Fruit fly (Drosophila melanogaster) whole organism, embryonic: Measurements from ENCODE around the gene CG33523.

Source experiments
- Ada2b ChIP-seq: fragments of 200-800 bp; sonication (Bioruptor generic); IDR thresholded peaks from 2 replicates; pipeline ENCODE4 v1.3.6; 2022; ENCODE audit warnings: missing biosample characterization, missing genetic modification characterization
- Atf6 ChIP-seq: fragments of 200-800 bp; sonication (Bioruptor generic); IDR thresholded peaks from 2 replicates; pipeline ENCODE4 v1.3.6; 2022; ENCODE audit warnings: missing biosample characterization, missing genetic modification characterization
- CG10543 ChIP-seq: fragments of 200-800 bp; sonication (Bioruptor generic); optimal IDR thresholded peaks from 3 replicates; lab custom pipeline; 2017; ENCODE audit warnings: missing biosample characterization, mild to moderate bottlenecking, missing genetic modification characterization, moderate library complexity
- CG11696 ChIP-seq: fragments of 200-800 bp; sonication (Bioruptor generic); IDR thresholded peaks from 2 replicates; pipeline ENCODE4 v1.3.6; 2022; ENCODE audit warnings: missing biosample characterization, missing genetic modification characterization
- CG12769 ChIP-seq: fragments of 200-800 bp; sonication (Bioruptor generic); optimal IDR thresholded peaks from 2 replicates; lab custom pipeline; 2019; ENCODE audit warnings: missing biosample characterization, mild to moderate bottlenecking, missing genetic modification characterization, moderate library complexity
- CG13296 ChIP-seq: fragments of 200-800 bp; sonication (Bioruptor generic); optimal IDR thresholded peaks from 3 replicates; lab custom pipeline; 2018; ENCODE audit warnings: missing biosample characterization, mild to moderate bottlenecking, missing genetic modification characterization
- CG18476 ChIP-seq: fragments of 200-800 bp; sonication (Bioruptor generic); optimal IDR thresholded peaks from 2 replicates; lab custom pipeline; 2016; ENCODE audit warnings: missing biosample characterization, mild to moderate bottlenecking, missing genetic modification characterization
- CG18599 ChIP-seq: fragments of 200-800 bp; sonication (Bioruptor generic); optimal IDR thresholded peaks from 3 replicates; lab custom pipeline; 2017; ENCODE audit warnings: missing biosample characterization, missing genetic modification characterization, mild to moderate bottlenecking, moderate library complexity, missing genetic modification reagents
- CG18764 ChIP-seq: fragments of 200-800 bp; sonication (Bioruptor generic); optimal IDR thresholded peaks from 3 replicates; lab custom pipeline; 2016; ENCODE audit warnings: missing biosample characterization, missing genetic modification characterization
- CG30020 ChIP-seq: fragments of 200-800 bp; optimal IDR thresholded peaks from 2 replicates; lab custom pipeline; 2019; ENCODE audit warnings: missing biosample characterization, mild to moderate bottlenecking, missing genetic modification characterization, moderate library complexity
- CG34224 ChIP-seq: fragments of 200-800 bp; sonication (Bioruptor generic); IDR thresholded peaks from 3 replicates; pipeline ENCODE4 v1.3.6; 2022; ENCODE audit warnings: missing biosample characterization, missing genetic modification characterization; ENCODE audit not compliant: partially characterized antibody
- CG6175 ChIP-seq: fragments of 200-800 bp; sonication (Bioruptor generic); IDR thresholded peaks from 3 replicates; pipeline ENCODE4 v1.3.6; 2022; ENCODE audit warnings: missing biosample characterization, missing genetic modification characterization
- CG6254 ChIP-seq: fragments of 200-800 bp; sonication (Bioruptor generic); optimal IDR thresholded peaks from 3 replicates; lab custom pipeline; 2017; ENCODE audit warnings: mild to moderate bottlenecking, missing biosample characterization, missing genetic modification reagents, missing genetic modification characterization
- CG9215 ChIP-seq: fragments of 200-800 bp; sonication (Bioruptor generic); IDR thresholded peaks from 2 replicates; pipeline ENCODE4 v1.3.6; 2022; ENCODE audit warnings: missing biosample characterization, missing genetic modification characterization
- Deaf1 ChIP-seq: fragments of 200-800 bp; optimal IDR thresholded peaks from 3 replicates; lab custom pipeline; 2019; ENCODE audit warnings: missing biosample characterization, mild to moderate bottlenecking, missing genetic modification characterization, moderate library complexity
- GATAe ChIP-seq: fragments of 200-800 bp; sonication (Bioruptor generic); conservative IDR thresholded peaks from 2 replicates; pipeline ENCODE4 v1.3.6; 2022; ENCODE audit warnings: missing biosample characterization, missing genetic modification characterization
- H2.0 ChIP-seq: fragments of 200-800 bp; sonication (Bioruptor generic); IDR thresholded peaks from 2 replicates; pipeline ENCODE4 v1.3.6; 2022; ENCODE audit warnings: missing biosample characterization, missing genetic modification characterization
- Jarid2 ChIP-seq: fragments of 200-800 bp; sonication (Bioruptor generic); optimal IDR thresholded peaks from 3 replicates; lab custom pipeline; 2017; ENCODE audit warnings: mild to moderate bottlenecking, missing biosample characterization, missing genetic modification reagents, missing genetic modification characterization
- Mrtf ChIP-seq: fragments of 200-800 bp; sonication (Bioruptor generic); IDR thresholded peaks from 3 replicates; pipeline ENCODE4 v1.3.6; 2022; ENCODE audit warnings: missing biosample characterization, missing genetic modification characterization
- Nf-YC ChIP-seq: fragments of 200-800 bp; optimal IDR thresholded peaks from 3 replicates; lab custom pipeline; 2019; ENCODE audit warnings: missing biosample characterization, mild to moderate bottlenecking, missing genetic modification characterization, moderate library complexity
- Rx ChIP-seq: fragments of 200-800 bp; sonication (Bioruptor generic); IDR thresholded peaks from 2 replicates; pipeline ENCODE4 v1.3.6; 2022; ENCODE audit warnings: missing biosample characterization, missing genetic modification characterization
- Usf ChIP-seq: fragments of 200-800 bp; sonication (Bioruptor generic); optimal IDR thresholded peaks from 2 replicates; lab custom pipeline; 2017; ENCODE audit warnings: missing genotype, missing biosample characterization, missing genetic modification characterization
- chm ChIP-seq: fragments of 200-800 bp; sonication (Bioruptor generic); IDR thresholded peaks from 2 replicates; pipeline ENCODE4 v1.3.6; 2022; ENCODE audit warnings: missing biosample characterization, missing genetic modification characterization
- crol ChIP-seq: fragments of 200-800 bp; sonication (Bioruptor generic); IDR thresholded peaks from 2 replicates; pipeline ENCODE4 v1.3.6; 2022; ENCODE audit warnings: missing biosample characterization, missing genetic modification characterization
- gem ChIP-seq: fragments of 200-800 bp; sonication (Bioruptor generic); optimal IDR thresholded peaks from 2 replicates; lab custom pipeline; 2019; ENCODE audit warnings: missing biosample characterization, mild to moderate bottlenecking, missing genetic modification characterization, moderate library complexity
- grn ChIP-seq: fragments of 200-800 bp; sonication (Bioruptor generic); optimal IDR thresholded peaks from 3 replicates; lab custom pipeline; 2017; ENCODE audit warnings: missing biosample characterization, missing genetic modification characterization
- gro ChIP-seq: fragments of 200-800 bp; sonication (Bioruptor generic); optimal IDR thresholded peaks from 2 replicates; lab custom pipeline; 2016; ENCODE audit warnings: missing biosample characterization, missing genetic modification characterization
- gsb-n ChIP-seq: fragments of 200-800 bp; sonication (Bioruptor generic); optimal IDR thresholded peaks from 3 replicates; lab custom pipeline; 2018; ENCODE audit warnings: missing biosample characterization, mild to moderate bottlenecking, missing genetic modification characterization
- insv ChIP-seq, 2 experiments: fragments of 200-800 bp; sonication (Bioruptor generic); optimal IDR thresholded peaks; 3 replicates each; lab custom pipeline; 2016 to 2018; ENCODE audit warnings: missing biosample characterization in 2 of 2, missing genetic modification characterization in 2 of 2
- knrl ChIP-seq: fragments of 200-800 bp; sonication (Bioruptor generic); IDR thresholded peaks from 3 replicates; pipeline ENCODE4 v1.3.6; 2022; ENCODE audit warnings: missing biosample characterization, missing genetic modification characterization; ENCODE audit not compliant: partially characterized antibody
- lab ChIP-seq: fragments of 200-800 bp; sonication (Bioruptor generic); optimal IDR thresholded peaks from 3 replicates; lab custom pipeline; 2017; ENCODE audit warnings: missing biosample characterization, missing genetic modification characterization, mild to moderate bottlenecking, moderate library complexity, missing genetic modification reagents
- oc ChIP-seq: fragments of 200-800 bp; sonication (Bioruptor generic); optimal IDR thresholded peaks from 2 replicates; lab custom pipeline; 2018; ENCODE audit warnings: missing biosample characterization, mild to moderate bottlenecking, missing genetic modification characterization, moderate library complexity
- pros ChIP-seq: fragments of 200-800 bp; sonication (Bioruptor generic); optimal IDR thresholded peaks from 3 replicates; lab custom pipeline; 2019; ENCODE audit warnings: missing biosample characterization, mild to moderate bottlenecking, missing genetic modification characterization, moderate library complexity
- ranshi ChIP-seq: fragments of 200-800 bp; sonication (Bioruptor generic); IDR thresholded peaks from 2 replicates; pipeline ENCODE4 v1.3.6; 2022; ENCODE audit warnings: missing biosample characterization, missing genetic modification characterization
- sd ChIP-seq: fragments of 200-800 bp; sonication (Bioruptor generic); optimal IDR thresholded peaks from 3 replicates; lab custom pipeline; 2018; ENCODE audit warnings: missing biosample characterization, mild to moderate bottlenecking, missing genetic modification characterization, moderate library complexity
- sr ChIP-seq: fragments of 200-800 bp; sonication (Bioruptor generic); IDR thresholded peaks from 3 replicates; pipeline ENCODE4 v1.3.6; 2022; ENCODE audit warnings: missing biosample characterization, missing genetic modification characterization
- tap ChIP-seq: fragments of 200-800 bp; optimal IDR thresholded peaks from 3 replicates; lab custom pipeline; 2019; ENCODE audit warnings: missing biosample characterization, mild to moderate bottlenecking, missing genetic modification characterization, moderate library complexity

Gene CG33523

dm6 chr3L:5923646-5924122 lies at the start of gene CG33523 (continued):
- TF ChIP-seq Usf (GFP tag; lab: Kevin White, UChicago) (no peak), Ada2b (GFP tag; lab: Robert Waterston, UW) (no peak), Jarid2 (GFP tag; lab: Kevin White, UChicago) (peak; percentile 58), Rx (GFP tag; lab: Robert Waterston, UW) (no peak), CG18599 (GFP tag; lab: Kevin White, UChicago) (peak; percentile 33), CG34224 (GFP tag; lab: Robert Waterston, UW) (no peak), CG12769 (tag; lab: Kevin White, UChicago) (peak; percentile 9), sr (GFP tag; lab: Robert Waterston, UW) (0 out of 3 replicates have a peak, but pooled peaks have one; percentile 2), CG6254 (GFP tag; lab: Kevin White, UChicago) (no peak), CG11696 (GFP tag; lab: Robert Waterston, UW) (no peak), grn (peak; percentile 89), Nf-YC (tag; lab: Kevin White, UChicago) (peak; percentile 27), sd (tag; lab: Kevin White, UChicago) (peak; percentile 68), knrl (peak; percentile 31; the same call in 2 of the 3 replicates), CG10543 (GFP tag; lab: Kevin White, UChicago) (peak; percentile 74), GATAe (peak; percentile 94), CG13296 (GFP tag; lab: Kevin White, UChicago) (peak; percentile 1), CG18764 (GFP tag; lab: Kevin White, UChicago) (no peak), lab (peak; percentile 67), chm (GFP tag; lab: Robert Waterston, UW) (0 out of 2 replicates have a peak, but pooled peaks have one; percentile 36), gro (GFP tag; lab: Kevin White, UChicago) (peak; percentile 11), Deaf1 (peak; percentile 97), crol (GFP tag; lab: Robert Waterston, UW) (peak; percentile 62; the same call in 1 of the 2 replicates), CG6175 (GFP tag; lab: Robert Waterston, UW) (peak; percentile 76; the same call in 2 of the 3 replicates), ranshi (0 out of 2 replicates have a peak, but pooled peaks have one; percentile 5), Atf6 (GFP tag; lab: Robert Waterston, UW) (peak; percentile 39; the same call in 1 of the 2 replicates)

DNA sequence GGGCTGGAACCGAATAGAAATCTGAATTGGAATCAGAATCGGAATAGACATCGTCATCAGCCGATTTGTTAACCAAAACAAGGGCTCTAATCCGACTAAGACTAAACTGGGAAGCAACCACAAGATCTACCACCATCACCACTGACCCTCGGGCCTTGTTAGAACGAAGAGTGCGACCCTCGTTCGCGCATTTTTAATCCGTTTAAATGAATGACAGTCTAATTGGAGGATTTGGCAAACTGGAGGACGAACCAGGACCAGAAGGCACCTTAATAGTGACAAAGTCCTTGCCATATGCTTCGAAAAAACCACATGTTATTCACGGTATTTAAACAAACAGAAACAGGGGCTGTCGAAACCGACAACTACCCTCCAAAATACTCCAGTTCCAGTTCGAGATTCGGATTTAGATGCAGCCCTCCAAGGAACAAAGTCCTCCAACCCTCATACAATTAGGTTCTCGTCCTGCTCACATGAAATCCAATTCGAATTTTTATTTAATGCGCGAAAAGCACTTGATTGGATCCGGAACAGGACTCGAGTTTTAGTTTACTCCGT lies 44.8 kb upstream of the CG33523 start:
- TF ChIP-seq CG9215 (GFP tag; lab: Robert Waterston, UW): no peak
- TF ChIP-seq tap (tag; lab: Kevin White, UChicago): peak; percentile 51
- TF ChIP-seq CG30020 (tag; lab: Kevin White, UChicago): no peak
- TF ChIP-seq gem (tag; lab: Kevin White, UChicago): no peak
- peak; percentile 69 for TF ChIP-seq pros (GFP tag; lab: Kevin White, UChicago)
- peak; percentile 43 for TF ChIP-seq oc (tag; lab: Kevin White, UChicago)
- TF ChIP-seq CG18476 (GFP tag; lab: Kevin White, UChicago): peak; percentile 18
- no peak for TF ChIP-seq Mrtf (GFP tag; lab: Robert Waterston, UW)
- peak; percentile 61 for TF ChIP-seq gsb-n (tag; lab: Kevin White, UChicago)
- no peak for TF ChIP-seq H2.0
- TF ChIP-seq insv (GFP tag; optimal IDR thresholded peaks at IDR 0.05; lab: Kevin White, UChicago): peak in 1 of 2 experiments; percentile 92
- TF ChIP-seq, all 482 proteins: peak for 6
